Worm (Caenorhabditis elegans) whole organism, late embryonic: ENCODE results near the gene ger-1.
A peak's percentile ranks its signal among the peaks of the same experiment; 100 is the strongest.

Experiments
- C08G9.2 ChIP-seq: sonication (generic microtip); optimal IDR thresholded peaks from 2 replicates; lab custom pipeline; 2016; ENCODE audit warnings: mild to moderate bottlenecking, missing genetic modification characterization, moderate library complexity, missing compliant biosample characterization
- F13H6.1 ChIP-seq: sonication (generic microtip); optimal IDR thresholded peaks from 2 replicates; lab custom pipeline; 2016; ENCODE audit warnings: missing genetic modification characterization, missing compliant biosample characterization
- K02D7.2 ChIP-seq: sonication (generic microtip); optimal IDR thresholded peaks from 2 replicates; lab custom pipeline; 2017; ENCODE audit warnings: mild to moderate bottlenecking, missing genetic modification characterization, missing compliant biosample characterization
- K09A11.1 ChIP-seq: sonication (generic microtip); optimal IDR thresholded peaks from 2 replicates; lab custom pipeline; 2017; ENCODE audit warnings: antibody characterized with exemption, mild to moderate bottlenecking, missing genetic modification characterization, missing compliant biosample characterization; ENCODE audit not compliant: insufficient read depth
- ceh-18 ChIP-seq: sonication (generic microtip); optimal IDR thresholded peaks from 2 replicates; lab custom pipeline; 2016; ENCODE audit warnings: missing genetic modification characterization, missing compliant biosample characterization
- ceh-22 ChIP-seq: sonication (generic microtip); optimal IDR thresholded peaks from 2 replicates; lab custom pipeline; 2017; ENCODE audit warnings: missing biosample characterization, missing genetic modification characterization
- ceh-34 ChIP-seq: sonication (generic microtip); optimal IDR thresholded peaks from 2 replicates; lab custom pipeline; 2016; ENCODE audit warnings: mild to moderate bottlenecking, missing genetic modification characterization, missing compliant biosample characterization
- ceh-45 ChIP-seq: fragments of 200-800 bp; sonication (Bioruptor generic); IDR thresholded peaks from 2 replicates; pipeline ENCODE4 v1.3.6; 2022; ENCODE audit warnings: missing genetic modification reagents, missing genetic modification characterization, missing compliant biosample characterization
- ceh-48 ChIP-seq: sonication (generic microtip); optimal IDR thresholded peaks from 2 replicates; lab custom pipeline; 2016; ENCODE audit warnings: missing genetic modification characterization, inconsistent platforms, missing compliant biosample characterization
- che-1 ChIP-seq: sonication (generic microtip); optimal IDR thresholded peaks from 2 replicates; lab custom pipeline; 2016; ENCODE audit warnings: mild to moderate bottlenecking, missing genetic modification characterization, missing compliant biosample characterization
- dve-1 ChIP-seq: sonication (generic microtip); optimal IDR thresholded peaks from 2 replicates; lab custom pipeline; 2017; ENCODE audit warnings: antibody characterized with exemption, mild to moderate bottlenecking, missing genetic modification characterization, missing compliant biosample characterization
- elt-4 ChIP-seq: sonication (generic microtip); optimal IDR thresholded peaks from 2 replicates; lab custom pipeline; 2016; ENCODE audit warnings: missing genetic modification characterization, missing compliant biosample characterization
- ets-4 ChIP-seq: sonication (generic microtip); optimal IDR thresholded peaks from 2 replicates; lab custom pipeline; 2016; ENCODE audit warnings: missing genetic modification characterization, missing compliant biosample characterization
- fax-1 ChIP-seq: sonication (generic microtip); optimal IDR thresholded peaks from 2 replicates; lab custom pipeline; 2016; ENCODE audit warnings: missing genotype, missing genetic modification characterization, missing compliant biosample characterization
- fkh-10 ChIP-seq: fragments of 150-350 bp; optimal IDR thresholded peaks from 2 replicates; lab custom pipeline; 2014; ENCODE audit warnings: missing biosample characterization, missing genetic modification reagents, missing genetic modification characterization
- fkh-6 ChIP-seq: sonication (generic microtip); optimal IDR thresholded peaks from 2 replicates; lab custom pipeline; 2016; ENCODE audit warnings: missing genetic modification characterization, missing compliant biosample characterization
- hlh-8 ChIP-seq: sonication (generic microtip); optimal IDR thresholded peaks from 2 replicates; lab custom pipeline; 2016; ENCODE audit warnings: missing genotype, missing genetic modification characterization, missing compliant biosample characterization
- lim-6 ChIP-seq: sonication (generic microtip); optimal IDR thresholded peaks from 2 replicates; lab custom pipeline; 2016; ENCODE audit warnings: missing genetic modification characterization, missing compliant biosample characterization
- lin-11 ChIP-seq: fragments of 200-800 bp; sonication (Bioruptor generic); optimal IDR thresholded peaks from 2 replicates; lab custom pipeline; 2018; ENCODE audit warnings: mild to moderate bottlenecking, missing genetic modification characterization, missing compliant biosample characterization
- nhr-11 ChIP-seq: fragments of 150-350 bp; optimal IDR thresholded peaks from 2 replicates; lab custom pipeline; 2014; ENCODE audit warnings: missing biosample characterization, missing genetic modification characterization
- npax-4 ChIP-seq: sonication (generic microtip); optimal IDR thresholded peaks from 2 replicates; lab custom pipeline; 2016; ENCODE audit warnings: missing genetic modification characterization, missing compliant biosample characterization
- odd-2 ChIP-seq: sonication (generic microtip); optimal IDR thresholded peaks from 2 replicates; lab custom pipeline; 2017; ENCODE audit warnings: antibody characterized with exemption, mild to moderate bottlenecking, missing genetic modification characterization, missing compliant biosample characterization
- pat-9 ChIP-seq: fragments of 200-800 bp; sonication (Bioruptor generic); optimal IDR thresholded peaks from 2 replicates; lab custom pipeline; 2018; ENCODE audit warnings: mild to moderate bottlenecking, missing genetic modification characterization, moderate library complexity, missing compliant biosample characterization
- pax-1 ChIP-seq: fragments of 150-350 bp; optimal IDR thresholded peaks from 2 replicates; lab custom pipeline; 2014; ENCODE audit warnings: missing biosample characterization, missing genetic modification characterization
- pha-2 ChIP-seq: sonication (generic microtip); optimal IDR thresholded peaks from 2 replicates; lab custom pipeline; 2017; ENCODE audit warnings: mild to moderate bottlenecking, missing genetic modification characterization, missing compliant biosample characterization
- pha-4 ChIP-seq: fragments of 150-350 bp; optimal IDR thresholded peaks from 2 replicates; lab custom pipeline; 2018; ENCODE audit warnings: missing biosample characterization, missing genetic modification reagents, missing genetic modification characterization
- pqm-1 ChIP-seq: sonication (generic microtip); optimal IDR thresholded peaks from 2 replicates; lab custom pipeline; 2016; ENCODE audit warnings: missing genetic modification characterization, missing compliant biosample characterization
- pros-1 ChIP-seq: fragments of 150-350 bp; optimal IDR thresholded peaks from 2 replicates; lab custom pipeline; 2014; ENCODE audit warnings: missing biosample characterization, missing genetic modification reagents, missing genetic modification characterization
- rnt-1 ChIP-seq: sonication (generic microtip); optimal IDR thresholded peaks from 2 replicates; lab custom pipeline; 2016; ENCODE audit warnings: missing genetic modification characterization, missing compliant biosample characterization
- sdc-2 ChIP-seq: sonication (generic microtip); optimal IDR thresholded peaks from 2 replicates; lab custom pipeline; 2016; ENCODE audit warnings: missing genotype, missing genetic modification characterization, missing compliant biosample characterization
- sox-2 ChIP-seq: fragments of 200-800 bp; sonication (Bioruptor generic); IDR thresholded peaks from 2 replicates; pipeline ENCODE4 v1.3.6; 2022; ENCODE audit warnings: missing genetic modification reagents, missing genetic modification characterization, missing compliant biosample characterization
- sox-4 ChIP-seq: sonication (generic microtip); optimal IDR thresholded peaks from 2 replicates; lab custom pipeline; 2017; ENCODE audit warnings: mild to moderate bottlenecking, missing genetic modification characterization, inconsistent platforms, missing compliant biosample characterization
- tbx-2 ChIP-seq: sonication (generic microtip); optimal IDR thresholded peaks from 2 replicates; lab custom pipeline; 2016; ENCODE audit warnings: missing genetic modification characterization, missing compliant biosample characterization
- tbx-7 ChIP-seq: sonication (generic microtip); optimal IDR thresholded peaks from 2 replicates; lab custom pipeline; 2016; ENCODE audit warnings: missing genotype, missing genetic modification characterization, missing compliant biosample characterization
- ttx-3 ChIP-seq: sonication (generic microtip); optimal IDR thresholded peaks from 2 replicates; lab custom pipeline; 2016; ENCODE audit warnings: missing genetic modification reagents, missing genetic modification characterization, missing compliant biosample characterization
- unc-3 ChIP-seq, 2 experiments: fragments of 200-800 bp in 1 of 2; sonication (Bioruptor generic) in 1 of 2; sonication (generic microtip) in 1 of 2; conservative IDR thresholded peaks in 1 of 2; optimal IDR thresholded peaks in 1 of 2; 2 replicates each; pipeline versions ENCODE4 v1.3.6 to Lab custom; 2016 to 2022; ENCODE audit warnings: missing compliant biosample characterization in 2 of 2, missing genetic modification characterization in 2 of 2, missing genetic modification reagents in 1 of 2
- unc-86 ChIP-seq: sonication (generic microtip); optimal IDR thresholded peaks from 2 replicates; lab custom pipeline; 2016; ENCODE audit warnings: missing genetic modification characterization, missing compliant biosample characterization
- zip-5 ChIP-seq: sonication (generic microtip); optimal IDR thresholded peaks from 2 replicates; lab custom pipeline; 2016; ENCODE audit warnings: missing genetic modification characterization, missing compliant biosample characterization

Gene ger-1

ce11 chrIII:7056241-7056640 is 11.0 kb downstream of the ger-1 start, which contains the start of gene R01H2.2:
Gene R01H2.2, plus strand, starts transcription at chrIII:7056541.
- TF ChIP-seq lim-6 (tag; lab: Kevin White, UChicago) (no peak), K02D7.2 (no peak), pros-1 (tag; lab: Kevin White, UChicago) (no peak), ceh-34 (tag; lab: Kevin White, UChicago) (no peak), ceh-48 (tag; lab: Kevin White, UChicago) (no peak), hlh-8 (tag; lab: Kevin White, UChicago) (no peak)

DNA sequence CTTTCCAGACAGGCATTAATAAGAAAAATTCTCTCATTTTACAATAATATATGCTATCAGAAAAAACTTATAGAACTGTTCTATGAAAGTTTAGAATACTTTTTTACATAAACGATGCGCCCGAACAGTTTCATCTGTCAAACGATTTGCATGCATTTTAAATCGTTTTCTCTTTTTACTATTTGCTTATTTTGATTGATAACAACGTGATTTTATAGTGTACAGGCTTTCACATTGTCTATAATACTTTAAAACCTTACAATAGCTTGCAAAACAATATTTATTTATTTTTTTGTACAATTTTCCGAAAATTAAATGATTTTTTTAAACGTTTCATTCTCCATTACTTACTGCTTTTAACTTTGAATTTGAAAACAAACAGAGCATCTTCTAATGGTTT is 21.6 kb downstream of the ger-1 start, which contains the start of gene R01H2.7:
TSS of gene R01H2.7 (minus strand) at position 101 of the 400 bp plus-strand sequence.
- TF ChIP-seq hlh-8 (tag; lab: Kevin White, UChicago): no peak
- no peak for TF ChIP-seq unc-3 (GFP tag; conservative IDR thresholded peaks at IDR 0.05; lab: Robert Waterston, UW)
- no peak for TF ChIP-seq unc-3 (tag; optimal IDR thresholded peaks at IDR 0.05; lab: Kevin White, UChicago)
- no peak for TF ChIP-seq fkh-6 (tag; lab: Kevin White, UChicago)
- TF ChIP-seq sox-4 (tag; lab: Kevin White, UChicago): no peak
- TF ChIP-seq ceh-34 (tag; lab: Kevin White, UChicago): no peak
- no peak for TF ChIP-seq ets-4 (tag; lab: Kevin White, UChicago)
- no peak for TF ChIP-seq F13H6.1
- no peak for TF ChIP-seq ceh-18 (tag; lab: Kevin White, UChicago)

DNA sequence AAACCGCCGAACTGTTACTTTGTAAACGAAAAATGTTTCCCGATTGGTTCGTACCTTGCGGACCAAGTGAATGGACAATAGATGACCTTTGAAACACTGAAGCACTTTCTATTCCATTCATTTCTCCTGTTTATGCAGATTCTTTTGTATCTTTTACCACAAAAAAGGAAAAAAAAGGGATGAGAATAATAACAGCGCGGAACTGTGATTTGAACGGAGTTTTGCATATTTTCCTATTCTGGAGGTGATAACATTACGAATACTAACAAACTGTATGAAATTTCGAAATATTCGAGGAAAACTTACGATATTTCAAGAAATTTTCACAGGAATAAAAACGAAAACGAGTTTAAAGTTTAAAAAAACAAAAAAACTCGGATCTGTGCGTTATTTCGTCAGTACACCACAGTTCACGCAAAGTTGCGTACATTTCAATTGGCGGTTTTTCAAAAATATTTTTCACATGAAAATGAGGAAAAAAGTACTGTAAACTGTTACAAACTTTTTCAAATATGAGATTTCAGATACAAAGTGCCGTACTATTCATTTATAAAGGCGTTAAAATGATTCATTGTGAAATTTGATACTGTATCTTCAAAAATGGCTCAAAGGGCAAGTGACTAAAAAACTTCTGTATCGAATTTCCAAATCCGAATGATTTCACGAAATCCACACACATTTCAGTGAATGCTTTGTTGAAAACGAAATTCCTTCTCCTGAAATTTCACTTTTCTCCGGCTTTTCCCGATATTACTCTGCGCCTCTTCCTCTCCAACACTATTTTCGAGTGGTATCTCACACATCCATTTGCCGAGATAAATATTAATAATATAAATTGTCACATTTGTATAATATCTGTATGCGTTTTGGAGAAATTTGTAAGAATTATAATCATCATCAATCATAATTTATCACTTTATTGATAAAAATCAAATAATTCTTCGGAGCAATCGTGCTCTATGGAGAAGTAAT is 32.7 kb downstream of the ger-1 start:
- TF ChIP-seq ceh-34 (tag; lab: Kevin White, UChicago): no peak
- TF ChIP-seq nhr-11 (tag; lab: Kevin White, UChicago): no peak
- no peak for TF ChIP-seq odd-2 (tag; lab: Kevin White, UChicago)
- TF ChIP-seq lim-6 (tag; lab: Kevin White, UChicago): no peak
- TF ChIP-seq che-1 (tag; lab: Kevin White, UChicago): no peak
- no peak for TF ChIP-seq unc-3 (GFP tag; conservative IDR thresholded peaks at IDR 0.05; lab: Robert Waterston, UW)
- TF ChIP-seq unc-3 (tag; optimal IDR thresholded peaks at IDR 0.05; lab: Kevin White, UChicago): no peak
- no peak for TF ChIP-seq sox-4 (tag; lab: Kevin White, UChicago)

- TF ChIP-seq ets-4 (tag; lab: Kevin White, UChicago): no peak
- no peak for TF ChIP-seq zip-5
- no peak for TF ChIP-seq unc-3 (GFP tag; conservative IDR thresholded peaks at IDR 0.05; lab: Robert Waterston, UW)
- no peak for TF ChIP-seq unc-3 (tag; optimal IDR thresholded peaks at IDR 0.05; lab: Kevin White, UChicago)
- no peak for TF ChIP-seq lin-11 (tag; lab: Kevin White, UChicago)
These were observed 35.2 kb downstream of the ger-1 start for ce11 chrIII:7032070-7032469.

ce11 chrIII:7030044-7030804 is 37.1 kb downstream of the ger-1 start:
- no peak for TF ChIP-seq elt-4 (tag; lab: Kevin White, UChicago)
- no peak for TF ChIP-seq pha-4 (tag; lab: Kevin White, UChicago)
- TF ChIP-seq dve-1 (tag; lab: Kevin White, UChicago): peak; percentile 45
- TF ChIP-seq lim-6 (tag; lab: Kevin White, UChicago): no peak
- TF ChIP-seq ttx-3 (tag; lab: Kevin White, UChicago): peak; percentile 55
- TF ChIP-seq fax-1 (tag; lab: Kevin White, UChicago): no peak
- TF ChIP-seq unc-86 (tag; lab: Kevin White, UChicago): peak; percentile 4
- no peak for TF ChIP-seq ceh-22 (tag; lab: Kevin White, UChicago)
- TF ChIP-seq sox-2: no peak
- no peak for TF ChIP-seq ceh-45 (GFP tag; lab: Robert Waterston, UW)
- no peak for TF ChIP-seq fkh-10 (GFP tag; lab: Kevin White, UChicago)
- TF ChIP-seq C08G9.2 (tag; lab: Kevin White, UChicago): no peak
- TF ChIP-seq pqm-1: no peak
- no peak for TF ChIP-seq ceh-48 (tag; lab: Kevin White, UChicago)
- peak; percentile 34 for TF ChIP-seq sox-4 (tag; lab: Kevin White, UChicago)
- peak; percentile 6 for TF ChIP-seq tbx-2 (tag; lab: Kevin White, UChicago)
- no peak for TF ChIP-seq tbx-7
- TF ChIP-seq pat-9 (tag; lab: Kevin White, UChicago): peak; percentile 33
- TF ChIP-seq npax-4 (tag; lab: Kevin White, UChicago): peak; percentile 13
- TF ChIP-seq lin-11 (tag; lab: Kevin White, UChicago): peak; percentile 42
- TF ChIP-seq K09A11.1 (tag; lab: Kevin White, UChicago): no peak
- TF ChIP-seq sdc-2: no peak
- TF ChIP-seq pha-2 (tag; lab: Kevin White, UChicago): peak; percentile 39
- no peak for TF ChIP-seq pax-1 (tag; lab: Kevin White, UChicago)
- TF ChIP-seq che-1 (tag; lab: Kevin White, UChicago): peak; percentile 41
- TF ChIP-seq rnt-1 (tag; lab: Kevin White, UChicago): no peak
